Worm (Caenorhabditis elegans): ENCODE measurements around the gene srj-9.

DNA sequence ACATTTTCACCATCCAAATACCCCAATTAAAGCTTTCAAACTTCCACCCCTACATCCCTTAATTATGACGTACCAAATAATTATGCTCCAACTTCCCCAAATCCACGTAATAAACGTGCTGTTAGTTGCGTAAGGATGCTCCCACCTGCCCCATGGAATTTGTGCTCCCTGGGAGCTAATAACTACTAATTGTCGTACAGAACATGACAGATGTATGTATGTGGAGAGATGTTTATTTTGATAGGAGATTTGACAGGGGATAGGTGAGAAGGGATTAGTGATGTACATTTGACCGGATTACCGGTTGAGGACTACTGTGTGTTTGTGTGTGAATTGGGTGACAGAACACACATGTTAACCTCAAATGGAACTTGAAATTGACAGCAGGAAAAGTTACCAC lies 18.1 kb downstream of the srj-9 start:
- TF ChIP-seq ztf-11 (tag; optimal IDR thresholded peaks at IDR 0.05) (no peak), egl-27 (tag; optimal IDR thresholded peaks at IDR 0.05) (no peak), fos-1 (tag; optimal IDR thresholded peaks at IDR 0.05) (no peak), nhr-11 (tag; optimal IDR thresholded peaks at IDR 0.05) (no peak), aly-2 (tag; optimal IDR thresholded peaks at IDR 0.05) (no peak), nhr-12 (tag; optimal IDR thresholded peaks at IDR 0.05) (no peak), ceh-82 (tag; optimal IDR thresholded peaks at IDR 0.05) (no peak)

Data from whole organism, L3 larva.